Fruit fly (Drosophila melanogaster) whole organism, prepupa: ENCODE results near the gene CG33230.

Source experiments
- CG10669 ChIP-seq: fragments of 200-800 bp; sonication (Bioruptor generic); optimal IDR thresholded peaks from 3 replicates; lab custom pipeline; 2018; ENCODE audit warnings: missing biosample characterization, mild to moderate bottlenecking, missing genetic modification characterization, moderate library complexity
- CG15336 ChIP-seq: fragments of 200-800 bp; sonication (Bioruptor generic); IDR thresholded peaks from 2 replicates; pipeline ENCODE4 v1.3.6; 2022; ENCODE audit warnings: missing biosample characterization, missing genetic modification characterization
- CG16779 ChIP-seq: fragments of 200-800 bp; sonication (Bioruptor generic); optimal IDR thresholded peaks from 3 replicates; lab custom pipeline; 2017; ENCODE audit warnings: missing biosample characterization, mild to moderate bottlenecking, missing genetic modification characterization
- CG3032 ChIP-seq: fragments of 200-800 bp; optimal IDR thresholded peaks from 2 replicates; lab custom pipeline; 2019; ENCODE audit warnings: missing biosample characterization, mild to moderate bottlenecking, missing genetic modification characterization, moderate library complexity
- CG31627 ChIP-seq: fragments of 200-800 bp; sonication (Bioruptor generic); optimal IDR thresholded peaks from 3 replicates; lab custom pipeline; 2016; ENCODE audit warnings: missing biosample characterization, missing genetic modification characterization
- CG32006 ChIP-seq: fragments of 200-800 bp; sonication (Bioruptor generic); optimal IDR thresholded peaks from 3 replicates; lab custom pipeline; 2017; ENCODE audit warnings: missing biosample characterization, mild to moderate bottlenecking, missing genetic modification characterization
- CG34406 ChIP-seq: fragments of 200-800 bp; sonication (Bioruptor generic); optimal IDR thresholded peaks from 3 replicates; lab custom pipeline; 2016; ENCODE audit warnings: missing biosample characterization, missing genetic modification characterization
- CG4318 ChIP-seq: fragments of 200-800 bp; sonication (Bioruptor generic); optimal IDR thresholded peaks from 3 replicates; lab custom pipeline; 2017; ENCODE audit warnings: missing biosample characterization, mild to moderate bottlenecking, missing genetic modification characterization
- CG6792 ChIP-seq: fragments of 200-800 bp; sonication (Bioruptor generic); optimal IDR thresholded peaks from 3 replicates; lab custom pipeline; 2016; ENCODE audit warnings: missing biosample characterization, missing genetic modification characterization
- CG6808 ChIP-seq: fragments of 200-800 bp; sonication (Bioruptor generic); optimal IDR thresholded peaks from 3 replicates; lab custom pipeline; 2017; ENCODE audit warnings: missing biosample characterization, missing genetic modification characterization, mild to moderate bottlenecking, moderate library complexity, missing genetic modification reagents
- CG6854 ChIP-seq: fragments of 200-800 bp; sonication (Bioruptor generic); optimal IDR thresholded peaks from 2 replicates; lab custom pipeline; 2017; ENCODE audit warnings: missing biosample characterization, mild to moderate bottlenecking, missing genetic modification characterization
- CG7368 ChIP-seq: fragments of 200-800 bp; sonication (Bioruptor generic); optimal IDR thresholded peaks from 3 replicates; lab custom pipeline; 2016; ENCODE audit warnings: missing biosample characterization, missing genetic modification characterization
- CG8119 ChIP-seq: fragments of 200-800 bp; sonication (Bioruptor generic); IDR thresholded peaks from 3 replicates; pipeline ENCODE4 v1.3.6; 2022; ENCODE audit warnings: missing biosample characterization, missing genetic modification characterization
- CG8319 ChIP-seq: fragments of 200-800 bp; sonication (Bioruptor generic); optimal IDR thresholded peaks from 3 replicates; lab custom pipeline; 2016; ENCODE audit warnings: missing biosample characterization, missing genetic modification characterization
- CG8632 ChIP-seq: fragments of 200-800 bp; sonication (Bioruptor generic); optimal IDR thresholded peaks from 3 replicates; lab custom pipeline; 2016; ENCODE audit warnings: missing biosample characterization, missing genetic modification characterization
- CG9139 ChIP-seq: fragments of 200-800 bp; sonication (Bioruptor generic); optimal IDR thresholded peaks from 3 replicates; lab custom pipeline; 2017; ENCODE audit warnings: missing biosample characterization, mild to moderate bottlenecking, missing genetic modification characterization
- Eip75B ChIP-seq: fragments of 200-800 bp; sonication (Bioruptor generic); optimal IDR thresholded peaks from 3 replicates; lab custom pipeline; 2016; ENCODE audit warnings: missing biosample characterization, missing genetic modification characterization
- Eip78C ChIP-seq: fragments of 200-800 bp; sonication (Bioruptor generic); peaks from one replicate; lab custom pipeline; 2016; ENCODE audit warnings: missing biosample characterization, missing genetic modification characterization
- Ets96B ChIP-seq: fragments of 200-800 bp; optimal IDR thresholded peaks from 2 replicates; lab custom pipeline; 2019; ENCODE audit warnings: missing biosample characterization, mild to moderate bottlenecking, missing genetic modification characterization, moderate library complexity
- Gug ChIP-seq: fragments of 200-800 bp; sonication (Bioruptor generic); IDR thresholded peaks from 2 replicates; pipeline ENCODE4 v1.3.6; 2022; ENCODE audit warnings: missing biosample characterization, missing genetic modification characterization
- Hr38 ChIP-seq: sonication (Bioruptor generic); optimal IDR thresholded peaks from 2 replicates; lab custom pipeline; 2016; ENCODE audit warnings: missing biosample characterization, missing genetic modification characterization
- Hr39 ChIP-seq: fragments of 200-800 bp; sonication (Bioruptor generic); optimal IDR thresholded peaks from 2 replicates; lab custom pipeline; 2016; ENCODE audit warnings: missing biosample characterization, missing genetic modification characterization
- Lpt ChIP-seq: fragments of 200-800 bp; sonication (Bioruptor generic); optimal IDR thresholded peaks from 3 replicates; lab custom pipeline; 2016; ENCODE audit warnings: missing biosample characterization, missing genetic modification characterization
- Met ChIP-seq: fragments of 200-800 bp; sonication (Bioruptor generic); optimal IDR thresholded peaks from 3 replicates; lab custom pipeline; 2016; ENCODE audit warnings: missing biosample characterization, missing genetic modification characterization
- Smox ChIP-seq: fragments of 200-800 bp; sonication (Bioruptor generic); optimal IDR thresholded peaks from 3 replicates; lab custom pipeline; 2016; ENCODE audit warnings: missing biosample characterization, missing genetic modification characterization
- Sox102F ChIP-seq: fragments of 200-800 bp; sonication (Bioruptor generic); optimal IDR thresholded peaks from 2 replicates; lab custom pipeline; 2016; ENCODE audit warnings: missing biosample characterization, mild to moderate bottlenecking, missing genetic modification characterization
- Sox15 ChIP-seq: fragments of 200-800 bp; sonication (Bioruptor generic); optimal IDR thresholded peaks from 3 replicates; lab custom pipeline; 2016; ENCODE audit warnings: missing biosample characterization, missing genetic modification characterization
- achi ChIP-seq: fragments of 200-800 bp; sonication (Bioruptor generic); optimal IDR thresholded peaks from 3 replicates; lab custom pipeline; 2016; ENCODE audit warnings: missing biosample characterization, missing genetic modification characterization
- cyc ChIP-seq: fragments of 200-800 bp; sonication (Bioruptor generic); optimal IDR thresholded peaks from 3 replicates; lab custom pipeline; 2016; ENCODE audit warnings: missing biosample characterization, missing genetic modification characterization
- dac ChIP-seq: fragments of 200-800 bp; sonication (Bioruptor generic); optimal IDR thresholded peaks from 2 replicates; lab custom pipeline; 2017; ENCODE audit warnings: missing biosample characterization, mild to moderate bottlenecking, missing genetic modification characterization
- dsx ChIP-seq: fragments of 200-800 bp; optimal IDR thresholded peaks from 3 replicates; lab custom pipeline; 2019; ENCODE audit warnings: missing biosample characterization, mild to moderate bottlenecking, missing genetic modification characterization, moderate library complexity; ENCODE audit not compliant: poor library complexity, severe bottlenecking
- eg ChIP-seq: fragments of 200-800 bp; sonication (Bioruptor generic); IDR thresholded peaks from 3 replicates; pipeline ENCODE4 v1.3.6; 2022; ENCODE audit warnings: missing biosample characterization, missing genetic modification characterization
- esn ChIP-seq: fragments of 200-800 bp; sonication (Bioruptor generic); optimal IDR thresholded peaks from 2 replicates; lab custom pipeline; 2016; ENCODE audit warnings: missing biosample characterization, mild to moderate bottlenecking, missing genetic modification characterization, moderate library complexity
- fd59A ChIP-seq: fragments of 200-800 bp; sonication (Bioruptor generic); optimal IDR thresholded peaks from 2 replicates; lab custom pipeline; 2017; ENCODE audit warnings: missing biosample characterization, mild to moderate bottlenecking, missing genetic modification characterization, missing genetic modification reagents
- fd85E ChIP-seq: fragments of 200-800 bp; sonication (Bioruptor generic); optimal IDR thresholded peaks from 3 replicates; lab custom pipeline; 2016; ENCODE audit warnings: missing biosample characterization, missing genetic modification characterization
- lz ChIP-seq: fragments of 200-800 bp; sonication (Bioruptor generic); optimal IDR thresholded peaks from 3 replicates; lab custom pipeline; 2016; ENCODE audit warnings: missing biosample characterization, missing genetic modification characterization
- pdm3 ChIP-seq: fragments of 200-800 bp; sonication (Bioruptor generic); optimal IDR thresholded peaks from 3 replicates; lab custom pipeline; 2016; ENCODE audit warnings: missing biosample characterization, missing genetic modification characterization
- salr ChIP-seq, 2 experiments: fragments of 200-800 bp; sonication (Bioruptor generic); optimal IDR thresholded peaks; 3 replicates each; lab custom pipeline; 2016 to 2018; ENCODE audit warnings: missing biosample characterization in 2 of 2, missing genetic modification characterization in 2 of 2, mild to moderate bottlenecking in 1 of 2
- spab ChIP-seq: fragments of 200-800 bp; sonication (Bioruptor generic); optimal IDR thresholded peaks from 2 replicates; lab custom pipeline; 2017; ENCODE audit warnings: missing biosample characterization, mild to moderate bottlenecking, missing genetic modification characterization, missing genetic modification reagents
- ss ChIP-seq, 2 experiments: fragments of 200-800 bp; sonication (Bioruptor generic); optimal IDR thresholded peaks; 2 replicates in 1 of 2; 3 replicates in 1 of 2; lab custom pipeline; 2017 to 2018; ENCODE audit warnings: mild to moderate bottlenecking in 2 of 2, missing biosample characterization in 2 of 2, missing genetic modification characterization in 2 of 2, moderate library complexity in 1 of 2
- svp ChIP-seq: fragments of 200-800 bp; sonication (Bioruptor generic); peaks from one replicate; lab custom pipeline; 2016; ENCODE audit warnings: missing biosample characterization, missing genetic modification characterization
- vri ChIP-seq: fragments of 200-800 bp; sonication (Bioruptor generic); optimal IDR thresholded peaks from 3 replicates; lab custom pipeline; 2016; ENCODE audit warnings: missing biosample characterization, mild to moderate bottlenecking, missing genetic modification characterization

The CG33230 gene

DNA sequence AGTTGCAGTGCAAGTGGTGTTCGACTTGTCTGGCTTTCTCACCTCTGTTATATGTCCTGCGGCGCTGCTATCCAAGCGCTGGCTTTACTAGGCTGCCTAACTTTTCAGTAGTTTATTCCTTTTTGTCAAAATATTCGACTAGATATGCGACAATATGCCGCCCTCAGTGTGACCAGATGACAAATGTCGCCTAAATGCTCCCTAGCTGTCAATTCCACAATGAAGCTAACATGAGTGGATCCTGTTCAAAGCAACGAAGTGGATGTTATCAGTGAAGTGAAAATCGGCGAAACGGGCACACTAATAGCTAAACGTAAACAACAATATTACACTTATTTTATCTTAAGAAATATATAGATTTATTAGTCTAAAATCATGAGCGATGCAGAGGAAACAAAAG is 46.7 kb downstream of the CG33230 start, which contains the start of the genes Srrm234 and CG7974:
Gene Srrm234, minus strand, starts transcription at position 189 of the 400 bp plus-strand sequence.
Gene CG7974, plus strand, starts transcription at position 263 of the 400 bp plus-strand sequence.
- TF ChIP-seq salr (GFP tag; optimal IDR thresholded peaks at IDR 0.05; lab: Kevin White, UChicago), result no peak
- no peak for TF ChIP-seq svp
- no peak for TF ChIP-seq Smox (GFP tag; lab: Kevin White, UChicago)
- peak; percentile 93 for TF ChIP-seq achi (GFP tag; lab: Kevin White, UChicago)
- TF ChIP-seq Hr39 (GFP tag; lab: Kevin White, UChicago), result no peak
- TF ChIP-seq CG32006, result no peak
- no peak for TF ChIP-seq CG8632 (GFP tag; lab: Kevin White, UChicago)

DNA sequence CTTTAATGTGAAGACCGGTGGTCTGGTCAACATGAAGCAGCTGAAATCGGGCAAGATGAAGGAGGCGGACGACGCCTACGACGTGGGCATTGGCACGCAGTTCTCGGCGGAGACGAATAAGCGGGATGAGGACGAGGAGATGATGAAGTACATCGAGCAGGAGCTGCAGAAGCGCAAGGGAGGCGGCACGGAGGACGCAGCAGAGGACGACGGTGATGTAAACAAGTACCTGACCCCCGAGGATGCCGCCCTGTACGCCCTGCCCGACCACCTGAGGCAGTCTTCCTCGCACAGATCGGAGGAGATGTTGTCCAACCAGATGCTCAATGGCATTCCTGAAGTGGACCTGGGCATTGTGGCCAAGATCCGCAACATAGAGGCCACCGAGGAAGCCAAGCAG is 47.3 kb downstream of the CG33230 start:
- TF ChIP-seq CG6854 (GFP tag; lab: Kevin White, UChicago), result no peak
- TF ChIP-seq lz (GFP tag; lab: Kevin White, UChicago), result no peak
- no peak for TF ChIP-seq pdm3 (GFP tag; lab: Kevin White, UChicago)
- TF ChIP-seq CG9139, result no peak
- TF ChIP-seq Ets96B, result no peak
- TF ChIP-seq Met (GFP tag; lab: Kevin White, UChicago), result no peak
- TF ChIP-seq Hr39 (GFP tag; lab: Kevin White, UChicago), result no peak
- no peak for TF ChIP-seq Sox102F (GFP tag; lab: Kevin White, UChicago)
- TF ChIP-seq CG8319, result no peak
- no peak for TF ChIP-seq Hr38 (GFP tag; lab: Kevin White, UChicago)
- TF ChIP-seq CG8119 (GFP tag; lab: Robert Waterston, UW), result no peak
- TF ChIP-seq CG4318 (GFP tag; lab: Kevin White, UChicago), result no peak
- no peak for TF ChIP-seq svp
- TF ChIP-seq spab, result no peak
- TF ChIP-seq CG6808 (GFP tag; lab: Kevin White, UChicago), result no peak
- no peak for TF ChIP-seq Eip78C (GFP tag; lab: Kevin White, UChicago)
- no peak for TF ChIP-seq salr (GFP tag; optimal IDR thresholded peaks at IDR 0.05; lab: Kevin White, UChicago)
- no peak for TF ChIP-seq esn (GFP tag; lab: Kevin White, UChicago)
- no peak for TF ChIP-seq eg (GFP tag; lab: Robert Waterston, UW)
- no peak for TF ChIP-seq CG10669
- TF ChIP-seq, all 60 proteins: peak for 0

dm6 chr3L:1667423-1667822 is 49.2 kb downstream of the CG33230 start:
- no peak for TF ChIP-seq CG10669
- no peak for TF ChIP-seq Gug
- no peak for TF ChIP-seq dac (GFP tag; lab: Kevin White, UChicago)
- no peak for TF ChIP-seq CG15336 (GFP tag; lab: Robert Waterston, UW)
- no peak for TF ChIP-seq spab
- TF ChIP-seq cyc (GFP tag; lab: Kevin White, UChicago), result no peak
- TF ChIP-seq fd59A, result no peak
- TF ChIP-seq eg (GFP tag; lab: Robert Waterston, UW), result no peak
- no peak for TF ChIP-seq CG8632 (GFP tag; lab: Kevin White, UChicago)
- TF ChIP-seq Sox15 (GFP tag; lab: Kevin White, UChicago), result no peak
- no peak for TF ChIP-seq esn (GFP tag; lab: Kevin White, UChicago)
- TF ChIP-seq ss (GFP tag; optimal IDR thresholded peaks at IDR 0.05; lab: Kevin White, UChicago), result no peak

DNA sequence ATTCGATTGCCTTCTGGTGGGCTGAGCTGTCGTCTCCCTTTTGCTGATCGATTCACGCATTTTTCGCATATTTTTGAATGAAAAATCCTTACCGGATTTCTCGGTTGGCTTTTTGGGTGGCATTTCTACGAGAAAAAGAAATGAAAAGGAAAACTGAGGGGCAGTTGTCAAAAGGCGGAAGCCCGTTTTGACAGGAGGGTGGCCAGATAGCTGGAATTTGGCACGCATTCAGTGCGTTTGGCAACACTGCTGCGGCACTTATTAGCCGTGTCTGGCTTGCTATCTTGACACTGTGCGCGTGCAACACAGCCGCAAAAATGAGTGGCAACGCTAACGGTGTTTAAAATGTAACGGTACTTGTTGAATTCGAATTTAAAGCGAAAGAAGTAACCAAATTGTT is 50.3 kb downstream of the CG33230 start, which contains the start of gene RpL23A:
Gene RpL23A, minus strand, starts transcription at position 151 of the 400 bp plus-strand sequence.
- peak; percentile 73 for TF ChIP-seq CG8319
- TF ChIP-seq CG34406 (GFP tag; lab: Kevin White, UChicago), result peak; percentile 58
- TF ChIP-seq eg (GFP tag; lab: Robert Waterston, UW), result peak; percentile 84
- TF ChIP-seq Ets96B, result peak; percentile 39
- TF ChIP-seq vri, result no peak
- TF ChIP-seq CG8632 (GFP tag; lab: Kevin White, UChicago), result no peak
- TF ChIP-seq CG6854 (GFP tag; lab: Kevin White, UChicago), result peak; percentile 89
- peak; percentile 55 for TF ChIP-seq Sox15 (GFP tag; lab: Kevin White, UChicago)
- TF ChIP-seq Gug, result peak; percentile 46; the same call in 1 of the 2 replicates
- TF ChIP-seq Eip75B (GFP tag; lab: Kevin White, UChicago), result peak; percentile 85
- TF ChIP-seq Lpt (GFP tag; lab: Kevin White, UChicago), result no peak
- peak; percentile 94 for TF ChIP-seq cyc (GFP tag; lab: Kevin White, UChicago)
- no peak for TF ChIP-seq CG32006
- TF ChIP-seq CG10669, result no peak
- TF ChIP-seq CG31627 (GFP tag; lab: Kevin White, UChicago), result peak; percentile 93
- TF ChIP-seq esn (GFP tag; lab: Kevin White, UChicago), result peak; percentile 91
- TF ChIP-seq CG6792 (GFP tag; lab: Kevin White, UChicago), result peak; percentile 73
- no peak for TF ChIP-seq spab
- no peak for TF ChIP-seq CG6808 (GFP tag; lab: Kevin White, UChicago)
- TF ChIP-seq Smox (GFP tag; lab: Kevin White, UChicago), result peak; percentile 79
- no peak for TF ChIP-seq CG8119 (GFP tag; lab: Robert Waterston, UW)
- TF ChIP-seq dsx (GFP tag; lab: Kevin White, UChicago), result no peak
- TF ChIP-seq CG3032 (tag; lab: Kevin White, UChicago), result peak; percentile 76
- no peak for TF ChIP-seq svp
- TF ChIP-seq fd85E (GFP tag; lab: Kevin White, UChicago), result peak; percentile 75
- peak; percentile 74 for TF ChIP-seq CG16779 (tag; lab: Kevin White, UChicago)
- peak; percentile 56 to 85 for TF ChIP-seq ss (GFP tag; optimal IDR thresholded peaks at IDR 0.05; lab: Kevin White, UChicago)
- peak; percentile 85 for TF ChIP-seq CG7368 (GFP tag; lab: Kevin White, UChicago)
- no peak for TF ChIP-seq pdm3 (GFP tag; lab: Kevin White, UChicago)
- TF ChIP-seq CG15336 (GFP tag; lab: Robert Waterston, UW), result no peak
- TF ChIP-seq salr (GFP tag; optimal IDR thresholded peaks at IDR 0.05; lab: Kevin White, UChicago), result peak in 1 of 2 experiments; percentile 86
